Fruit fly (Drosophila melanogaster): Measurements from ENCODE around the gene emc.

emc gene

dm6 chr3L:762331-762907 is 13.2 kb downstream of the emc start (continued):
- TF ChIP-seq Hsf (GFP tag; optimal IDR thresholded peaks at IDR 0.05) (peak; percentile 82), btn (GFP tag; optimal IDR thresholded peaks at IDR 0.05) (peak; percentile 85), CG34224 (GFP tag; IDR thresholded peaks at IDR 0.05; ENCODE audit: partially characterized antibody) (no peak), CG9215 (GFP tag; IDR thresholded peaks at IDR 0.05) (peak; percentile 41; the same call in 1 of the 2 replicates), sens (GFP tag) (peak; percentile 99), lov (optimal IDR thresholded peaks at IDR 0.05) (no peak), lov (GFP tag; IDR thresholded peaks at IDR 0.05) (peak; percentile 88), Optix (GFP tag; IDR thresholded peaks at IDR 0.05) (peak; percentile 85), dmrt99B (tag; optimal IDR thresholded peaks at IDR 0.05) (peak; percentile 86), yki (optimal IDR thresholded peaks at IDR 0.05) (no peak), CG12299 (tag; optimal IDR thresholded peaks at IDR 0.05) (peak; percentile 43), Ada2b (GFP tag; IDR thresholded peaks at IDR 0.05) (peak; percentile 76), row (GFP tag; IDR thresholded peaks at IDR 0.05) (peak; percentile 84), inv (GFP tag; IDR thresholded peaks at IDR 0.05; ENCODE audit: partially characterized antibody) (no peak), slp2 (GFP tag; optimal IDR thresholded peaks at IDR 0.05) (peak; percentile 83), Lhr (GFP tag; optimal IDR thresholded peaks at IDR 0.05) (peak; percentile 66), E2f2 (GFP tag; IDR thresholded peaks at IDR 0.05) (peak; percentile 67), Oaz (GFP tag; IDR thresholded peaks at IDR 0.05) (peak; percentile 50; the same call in 1 of the 2 replicates), Ptx1 (GFP tag; IDR thresholded peaks at IDR 0.05) (peak; percentile 87), Bteb2 (GFP tag; optimal IDR thresholded peaks at IDR 0.05) (peak; percentile 38), chif (GFP tag; optimal IDR thresholded peaks at IDR 0.05) (peak; percentile 82 to 90), bowl (GFP tag; IDR thresholded peaks at IDR 0.05) (peak; percentile 49; the same call in 1 of the 2 replicates), vvl (GFP tag; IDR thresholded peaks at IDR 0.05) (peak; percentile 95), dpn (GFP tag; optimal IDR thresholded peaks at IDR 0.05) (peak; percentile 80 to 84), zf30C (GFP tag; optimal IDR thresholded peaks at IDR 0.05) (peak; percentile 93), nom (GFP tag; optimal IDR thresholded peaks at IDR 0.05) (peak; percentile 24), Deaf1 (tag; optimal IDR thresholded peaks at IDR 0.05) (peak; percentile 41), CG12104 (GFP tag; optimal IDR thresholded peaks at IDR 0.05) (peak; percentile 54), MBD-R2 (GFP tag; IDR thresholded peaks at IDR 0.05) (peak; percentile 22; the same call in 1 of the 2 replicates), Hmr (GFP tag; optimal IDR thresholded peaks at IDR 0.05) (peak; percentile 38), Hr78 (GFP tag; optimal IDR thresholded peaks at IDR 0.05) (peak in 1 of 2 experiments; percentile 16), sens-2 (GFP tag; IDR thresholded peaks at IDR 0.05) (peak; percentile 85), CG1233 (GFP tag; optimal IDR thresholded peaks at IDR 0.05) (peak; percentile 76), CG32532 (GFP tag; IDR thresholded peaks at IDR 0.05) (peak; percentile 63; the same call in 1 of the 2 replicates), tna (GFP tag; IDR thresholded peaks at IDR 0.05; ENCODE audit: partially characterized antibody) (no peak), hbn (GFP tag; IDR thresholded peaks at IDR 0.05; ENCODE audit: partially characterized antibody) (no peak), eve (GFP tag; optimal IDR thresholded peaks at IDR 0.05) (peak; percentile 52 to 70), CG3163 (GFP tag; optimal IDR thresholded peaks at IDR 0.05) (peak; percentile 53), Sry-β (GFP tag; optimal IDR thresholded peaks at IDR 0.05) (peak; percentile 31), CG7786 (GFP tag; optimal IDR thresholded peaks at IDR 0.05) (peak; percentile 62), CG9876 (GFP tag; optimal IDR thresholded peaks at IDR 0.05) (peak; percentile 30), Hr51 (GFP tag; optimal IDR thresholded peaks at IDR 0.05) (peak; percentile 24 to 78), CG7745 (tag; optimal IDR thresholded peaks at IDR 0.05) (peak; percentile 13), Bgb (GFP tag; IDR thresholded peaks at IDR 0.05; ENCODE audit: partially characterized antibody) (no peak), lilli (GFP tag; optimal IDR thresholded peaks at IDR 0.05) (peak; percentile 74), HLH4C (GFP tag; IDR thresholded peaks at IDR 0.05; ENCODE audit: partially characterized antibody) (no peak), HmgZ (tag; optimal IDR thresholded peaks at IDR 0.05) (peak; percentile 19), HLHmδ (GFP tag; optimal IDR thresholded peaks at IDR 0.05) (no peak), CG6689 (GFP tag; IDR thresholded peaks at IDR 0.05) (peak; percentile 85), CG4424 (GFP tag; optimal IDR thresholded peaks at IDR 0.05) (peak; percentile 82)
